Worm (Caenorhabditis elegans): ENCODE results near the gene ykt-6.
A peak's percentile ranks its signal among the peaks of the same experiment; 100 is the strongest.

Gene ykt-6

ce11 chrIII:7278491-7278890, 8.9 kb downstream of the ykt-6 start (continued):
- TF ChIP-seq mab-9 (GFP tag; IDR thresholded peaks at IDR 0.05) (no peak), zip-4 (GFP tag; optimal IDR thresholded peaks at IDR 0.05) (peak; percentile 54), hlh-17 (GFP tag; optimal IDR thresholded peaks at IDR 0.05; ENCODE audit: borderline replicate concordance) (no peak), lin-13 (GFP tag; optimal IDR thresholded peaks at IDR 0.05) (peak; percentile 15), lin-35 (GFP tag; optimal IDR thresholded peaks at IDR 0.05) (peak; percentile 13 to 73), blmp-1 (tag; optimal IDR thresholded peaks at IDR 0.05) (no peak), nhr-76 (tag; optimal IDR thresholded peaks at IDR 0.05) (no peak), pqm-1 (tag; optimal IDR thresholded peaks at IDR 0.05) (no peak), grh-1 (GFP tag; IDR thresholded peaks at IDR 0.05) (no peak), jun-1 (tag; optimal IDR thresholded peaks at IDR 0.05) (peak; percentile 77), ama-1 (optimal IDR thresholded peaks at IDR 0.05) (no peak), ets-5 (GFP tag; IDR thresholded peaks at IDR 0.05) (no peak), unc-62 (GFP tag; optimal IDR thresholded peaks at IDR 0.05) (no peak), ceh-8 (GFP tag; optimal IDR thresholded peaks at IDR 0.05) (peak; percentile 7), aha-1 (tag; optimal IDR thresholded peaks at IDR 0.05) (no peak), sox-4 (tag; optimal IDR thresholded peaks at IDR 0.05) (peak; percentile 11), aly-2 (tag; optimal IDR thresholded peaks at IDR 0.05) (no peak), swsn-7 (tag; optimal IDR thresholded peaks at IDR 0.05) (peak; percentile 72), isw-1 (GFP tag; IDR thresholded peaks at IDR 0.05) (peak; percentile 38), elt-3 (tag; optimal IDR thresholded peaks at IDR 0.05) (no peak), elt-2 (tag; optimal IDR thresholded peaks at IDR 0.05) (peak; percentile 66), nhr-11 (tag; optimal IDR thresholded peaks at IDR 0.05) (no peak), pag-3 (tag; optimal IDR thresholded peaks at IDR 0.05; ENCODE audit: borderline replicate concordance, insufficient read depth) (no peak), skn-1 (tag; optimal IDR thresholded peaks at IDR 0.05) (peak; percentile 76), zag-1 (tag; optimal IDR thresholded peaks at IDR 0.05) (no peak), hlh-4 (tag; optimal IDR thresholded peaks at IDR 0.05) (no peak), egl-27 (tag; optimal IDR thresholded peaks at IDR 0.05) (no peak), ceh-82 (tag; optimal IDR thresholded peaks at IDR 0.05) (peak in 2 of 3 experiments; percentile 58 to 61), tlp-1 (tag; optimal IDR thresholded peaks at IDR 0.05) (no peak), lin-14 (GFP tag; optimal IDR thresholded peaks at IDR 0.05) (peak; percentile 41), hpl-2 (GFP tag; optimal IDR thresholded peaks at IDR 0.05) (peak; percentile 27), snpc-4 (tag; optimal IDR thresholded peaks at IDR 0.05) (peak; percentile 98), vab-15 (tag; optimal IDR thresholded peaks at IDR 0.05) (no peak), nhr-237 (tag; optimal IDR thresholded peaks at IDR 0.05) (no peak), ztf-11 (tag; optimal IDR thresholded peaks at IDR 0.05) (no peak), egl-13 (tag; optimal IDR thresholded peaks at IDR 0.05) (no peak), nhr-19 (GFP tag; conservative IDR thresholded peaks at IDR 0.05) (peak; percentile 40; the same call in 1 of the 2 replicates), alr-1 (tag; optimal IDR thresholded peaks at IDR 0.05; ENCODE audit: borderline replicate concordance) (no peak), nhr-28 (tag; optimal IDR thresholded peaks at IDR 0.05) (no peak), nhr-90 (tag; optimal IDR thresholded peaks at IDR 0.05; ENCODE audit: poor library complexity) (peak; percentile 48), nhr-77 (tag; optimal IDR thresholded peaks at IDR 0.05) (no peak), ceh-88 (GFP tag; IDR thresholded peaks at IDR 0.05) (no peak), xbp-1 (tag; optimal IDR thresholded peaks at IDR 0.05) (peak; percentile 51), irx-1 (tag; optimal IDR thresholded peaks at IDR 0.05) (peak; percentile 43), ceh-90 (tag; optimal IDR thresholded peaks at IDR 0.05) (no peak), Y116A8C.19 (tag; optimal IDR thresholded peaks at IDR 0.05; ENCODE audit: borderline replicate concordance) (no peak), rnt-1 (tag; optimal IDR thresholded peaks at IDR 0.05) (peak; percentile 16), snu-23 (GFP tag; optimal IDR thresholded peaks at IDR 0.05) (peak; percentile 57), fkh-10 (GFP tag; optimal IDR thresholded peaks at IDR 0.05) (no peak), efl-1 (optimal IDR thresholded peaks at IDR 0.05) (peak; percentile 39 to 71), efl-1 (GFP tag; optimal IDR thresholded peaks at IDR 0.05 in 1 of 2) (peak; percentile 62 to 98), pax-3 (tag; optimal IDR thresholded peaks at IDR 0.05) (no peak), efl-3 (GFP tag; optimal IDR thresholded peaks at IDR 0.05) (no peak)

Data from whole organism, L1 larva.